Worm (Caenorhabditis elegans) whole organism, L2 larva: ENCODE measurements around the gene T14G12.11.

ENCODE experiments used
- C34F6.9 ChIP-seq: fragments of 150-350 bp; optimal IDR thresholded peaks from 2 replicates; lab custom pipeline; 2014; ENCODE audit warnings: missing biosample characterization, missing genetic modification characterization
- F13H6.1 ChIP-seq: sonication (generic microtip); optimal IDR thresholded peaks from 2 replicates; lab custom pipeline; 2016; ENCODE audit warnings: missing genetic modification characterization, missing compliant biosample characterization
- R02D3.7 ChIP-seq: fragments of 150-350 bp; optimal IDR thresholded peaks from 2 replicates; lab custom pipeline; 2014; ENCODE audit warnings: missing biosample characterization, missing genetic modification characterization
- ZK546.5 ChIP-seq: sonication (generic microtip); optimal IDR thresholded peaks from 2 replicates; lab custom pipeline; 2017; ENCODE audit warnings: missing biosample characterization, missing genetic modification characterization
- alr-1 ChIP-seq: fragments of 150-350 bp; optimal IDR thresholded peaks from 2 replicates; lab custom pipeline; 2014; ENCODE audit warnings: missing biosample characterization, missing genetic modification characterization
- aly-2 ChIP-seq: fragments of 150-350 bp; optimal IDR thresholded peaks from 2 replicates; lab custom pipeline; 2014; ENCODE audit warnings: missing biosample characterization, missing genetic modification characterization
- ama-1 ChIP-seq: fragments of 150-350 bp; optimal IDR thresholded peaks from 2 replicates; lab custom pipeline; 2018; ENCODE audit warnings: inconsistent platforms
- blmp-1 ChIP-seq: sonication (generic microtip); optimal IDR thresholded peaks from 2 replicates; lab custom pipeline; 2017; ENCODE audit warnings: missing genetic modification characterization, mild to moderate bottlenecking, missing compliant biosample characterization, antibody characterized with exemption, moderate library complexity; ENCODE audit not compliant: insufficient read depth
- ceh-16 ChIP-seq: fragments of 150-350 bp; optimal IDR thresholded peaks from 2 replicates; lab custom pipeline; 2014; ENCODE audit warnings: missing biosample characterization, missing genetic modification characterization
- ceh-82 ChIP-seq: fragments of 150-350 bp; optimal IDR thresholded peaks from 2 replicates; lab custom pipeline; 2014; ENCODE audit warnings: missing biosample characterization, missing genetic modification characterization
- crh-2 ChIP-seq: sonication (generic microtip); optimal IDR thresholded peaks from 2 replicates; lab custom pipeline; 2017; ENCODE audit warnings: missing biosample characterization, missing genetic modification characterization
- dmd-4 ChIP-seq: sonication (generic microtip); optimal IDR thresholded peaks from 2 replicates; lab custom pipeline; 2017; ENCODE audit warnings: missing biosample characterization, missing genetic modification characterization
- egl-27 ChIP-seq: sonication (generic microtip); optimal IDR thresholded peaks from 3 replicates; lab custom pipeline; 2017; ENCODE audit warnings: missing biosample characterization, missing genetic modification reagents, missing genetic modification characterization
- elt-1 ChIP-seq: fragments of 150-350 bp; optimal IDR thresholded peaks from 2 replicates; lab custom pipeline; 2014; ENCODE audit warnings: missing biosample characterization, missing genetic modification characterization
- elt-3 ChIP-seq: sonication (generic microtip); optimal IDR thresholded peaks from 2 replicates; lab custom pipeline; 2017; ENCODE audit warnings: missing biosample characterization, missing genetic modification characterization
- fos-1 ChIP-seq: fragments of 150-350 bp; optimal IDR thresholded peaks from 2 replicates; lab custom pipeline; 2014; ENCODE audit warnings: missing biosample characterization, missing genetic modification characterization
- gmeb-1 ChIP-seq: fragments of 150-350 bp; optimal IDR thresholded peaks from 2 replicates; lab custom pipeline; 2014; ENCODE audit warnings: missing biosample characterization, missing genetic modification characterization
- lin-11 ChIP-seq: fragments of 150-350 bp; sonication (generic microtip); optimal IDR thresholded peaks from 2 replicates; lab custom pipeline; 2014; ENCODE audit warnings: missing biosample characterization, missing genetic modification characterization, inconsistent platforms, mixed read lengths
- lin-13 ChIP-seq: fragments of 150-350 bp; optimal IDR thresholded peaks from 2 replicates; lab custom pipeline; 2014; ENCODE audit warnings: missing biosample characterization, missing genetic modification reagents, missing genetic modification characterization
- lin-39 ChIP-seq: fragments of 150-350 bp; optimal IDR thresholded peaks from 2 replicates; lab custom pipeline; 2014; ENCODE audit warnings: missing biosample characterization, missing genetic modification reagents, missing genetic modification characterization
- lsy-2 ChIP-seq, 2 experiments: fragments of 150-350 bp in 1 of 2; sonication (generic microtip) in 1 of 2; optimal IDR thresholded peaks; 2 replicates each; lab custom pipeline; 2014 to 2017; ENCODE audit warnings: missing biosample characterization in 2 of 2, missing genetic modification characterization in 2 of 2
- nhr-10 ChIP-seq: sonication (generic microtip); optimal IDR thresholded peaks from 2 replicates; lab custom pipeline; 2017; ENCODE audit warnings: missing biosample characterization, missing genetic modification characterization
- nhr-11 ChIP-seq: fragments of 150-350 bp; optimal IDR thresholded peaks from 2 replicates; lab custom pipeline; 2014; ENCODE audit warnings: missing biosample characterization, missing genetic modification characterization
- nhr-129 ChIP-seq: fragments of 150-350 bp; optimal IDR thresholded peaks from 2 replicates; lab custom pipeline; 2014; ENCODE audit warnings: missing biosample characterization, missing genetic modification characterization
- nhr-21 ChIP-seq: fragments of 150-350 bp; optimal IDR thresholded peaks from 2 replicates; lab custom pipeline; 2014; ENCODE audit warnings: missing biosample characterization, missing genetic modification characterization
- nhr-23 ChIP-seq: fragments of 150-350 bp; optimal IDR thresholded peaks from 2 replicates; lab custom pipeline; 2014; ENCODE audit warnings: missing biosample characterization, missing genetic modification reagents, missing genetic modification characterization
- nhr-237 ChIP-seq: fragments of 150-350 bp; optimal IDR thresholded peaks from 2 replicates; lab custom pipeline; 2014; ENCODE audit warnings: missing biosample characterization, missing genetic modification characterization
- nhr-25 ChIP-seq: fragments of 150-350 bp; sonication (generic microtip); optimal IDR thresholded peaks from 3 replicates; lab custom pipeline; 2014; ENCODE audit warnings: missing biosample characterization, missing genetic modification characterization
- nhr-6 ChIP-seq: fragments of 150-350 bp; optimal IDR thresholded peaks from 2 replicates; lab custom pipeline; 2014; ENCODE audit warnings: missing biosample characterization, missing genetic modification characterization
- nhr-77 ChIP-seq: fragments of 150-350 bp; optimal IDR thresholded peaks from 2 replicates; lab custom pipeline; 2014; ENCODE audit warnings: missing biosample characterization, missing genetic modification characterization
- peb-1 ChIP-seq: fragments of 150-350 bp; optimal IDR thresholded peaks from 2 replicates; lab custom pipeline; 2014; ENCODE audit warnings: missing biosample characterization, missing genetic modification characterization
- sem-4 ChIP-seq: fragments of 150-350 bp; optimal IDR thresholded peaks from 2 replicates; lab custom pipeline; 2014; ENCODE audit warnings: missing biosample characterization, missing genetic modification reagents, missing genetic modification characterization
- skn-1 ChIP-seq: sonication (generic microtip); optimal IDR thresholded peaks from 2 replicates; lab custom pipeline; 2017; ENCODE audit warnings: missing biosample characterization, missing genetic modification characterization
- sma-3 ChIP-seq: sonication (generic microtip); optimal IDR thresholded peaks from 2 replicates; lab custom pipeline; 2016; ENCODE audit warnings: missing genetic modification reagents, missing genetic modification characterization, missing compliant biosample characterization
- sma-9 ChIP-seq, 2 experiments: fragments of 150-350 bp in 1 of 2; sonication (generic microtip) in 1 of 2; optimal IDR thresholded peaks; 2 replicates each; lab custom pipeline; 2014 to 2016; ENCODE audit warnings: missing genetic modification characterization in 2 of 2, mild to moderate bottlenecking in 1 of 2, missing biosample characterization in 1 of 2, missing compliant biosample characterization in 1 of 2, missing genetic modification reagents in 1 of 2, moderate library complexity in 1 of 2
- snpc-4 ChIP-seq: fragments of 150-350 bp; optimal IDR thresholded peaks from 2 replicates; lab custom pipeline; 2014; ENCODE audit warnings: missing biosample characterization, missing genetic modification characterization
- unc-39 ChIP-seq: fragments of 150-350 bp; optimal IDR thresholded peaks from 2 replicates; lab custom pipeline; 2014; ENCODE audit warnings: missing biosample characterization, missing genetic modification characterization
- unc-55 ChIP-seq: fragments of 150-350 bp; sonication (generic microtip); optimal IDR thresholded peaks from 3 replicates; lab custom pipeline; 2014; ENCODE audit warnings: missing biosample characterization, missing genetic modification reagents, missing genetic modification characterization
- unc-62 ChIP-seq: fragments of 150-350 bp; optimal IDR thresholded peaks from 2 replicates; lab custom pipeline; 2014; ENCODE audit warnings: missing biosample characterization, missing genetic modification reagents, missing genetic modification characterization
- zag-1 ChIP-seq: fragments of 150-350 bp; optimal IDR thresholded peaks from 2 replicates; lab custom pipeline; 2014; ENCODE audit warnings: missing biosample characterization, missing genetic modification characterization
- ztf-1 ChIP-seq: fragments of 200-800 bp; sonication (Bioruptor generic); conservative IDR thresholded peaks from 2 replicates; pipeline ENCODE4 v1.3.6; 2022; ENCODE audit warnings: missing genetic modification characterization, missing compliant biosample characterization
- ztf-11 ChIP-seq: sonication (generic microtip); optimal IDR thresholded peaks from 2 replicates; lab custom pipeline; 2017; ENCODE audit warnings: missing biosample characterization, missing genetic modification characterization
- ztf-4 ChIP-seq: fragments of 150-350 bp; optimal IDR thresholded peaks from 2 replicates; lab custom pipeline; 2014; ENCODE audit warnings: missing biosample characterization, missing genetic modification characterization

T14G12.11 gene

ce11 chrX:3794161-3794560 lies 31.8 kb upstream of the T14G12.11 start:
- TF ChIP-seq ztf-11, result no peak
- TF ChIP-seq nhr-6, result no peak
- TF ChIP-seq lsy-2 (tag; optimal IDR thresholded peaks at IDR 0.05; lab: Kevin White, UChicago), result no peak
- no peak for TF ChIP-seq fos-1 (tag; lab: Kevin White, UChicago)
- no peak for TF ChIP-seq lin-13 (GFP tag; lab: Kevin White, UChicago)
- no peak for TF ChIP-seq ama-1 (lab: Kevin White, UChicago)
- no peak for TF ChIP-seq sma-9 (GFP tag; optimal IDR thresholded peaks at IDR 0.05; lab: Kevin White, UChicago)
- TF ChIP-seq sma-9 (tag; optimal IDR thresholded peaks at IDR 0.05; lab: Kevin White, UChicago), result no peak
- TF ChIP-seq ZK546.5, result no peak
- no peak for TF ChIP-seq skn-1 (tag; lab: Kevin White, UChicago)
- TF ChIP-seq nhr-21 (tag; lab: Kevin White, UChicago), result no peak
- TF ChIP-seq ztf-4, result no peak
- no peak for TF ChIP-seq crh-2 (tag; lab: Kevin White, UChicago)
- TF ChIP-seq ceh-82 (tag; lab: Kevin White, UChicago), result no peak

DNA sequence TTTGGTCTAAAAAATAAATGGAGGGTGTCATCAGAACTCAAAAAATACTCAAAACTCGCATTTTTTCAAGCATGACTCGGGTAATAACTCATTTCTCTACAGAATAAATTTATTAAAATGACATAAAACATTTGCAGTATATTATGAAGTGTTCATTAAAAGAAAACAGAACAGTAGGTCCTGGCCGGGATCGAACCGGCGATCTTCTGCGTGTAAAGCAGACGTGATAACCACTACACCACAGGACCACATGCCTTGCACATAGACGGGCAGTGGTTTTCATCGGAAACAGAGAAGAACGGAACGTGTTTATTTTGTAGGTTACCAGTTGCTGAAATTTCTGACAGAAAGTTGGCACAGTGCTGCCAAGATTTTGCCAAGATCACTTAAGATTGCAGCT lies 31.0 kb upstream of the T14G12.11 start:
- peak; percentile 14 for TF ChIP-seq fos-1 (tag; lab: Kevin White, UChicago)
- TF ChIP-seq C34F6.9 (tag; lab: Kevin White, UChicago), result no peak
- TF ChIP-seq R02D3.7 (tag; lab: Kevin White, UChicago), result no peak
- TF ChIP-seq nhr-11 (tag; lab: Kevin White, UChicago), result no peak
- no peak for TF ChIP-seq aly-2 (tag; lab: Kevin White, UChicago)
- TF ChIP-seq snpc-4, result no peak
- peak; percentile 37 for TF ChIP-seq sma-3 (GFP tag; lab: Kevin White, UChicago)
- no peak for TF ChIP-seq ceh-82 (tag; lab: Kevin White, UChicago)

DNA sequence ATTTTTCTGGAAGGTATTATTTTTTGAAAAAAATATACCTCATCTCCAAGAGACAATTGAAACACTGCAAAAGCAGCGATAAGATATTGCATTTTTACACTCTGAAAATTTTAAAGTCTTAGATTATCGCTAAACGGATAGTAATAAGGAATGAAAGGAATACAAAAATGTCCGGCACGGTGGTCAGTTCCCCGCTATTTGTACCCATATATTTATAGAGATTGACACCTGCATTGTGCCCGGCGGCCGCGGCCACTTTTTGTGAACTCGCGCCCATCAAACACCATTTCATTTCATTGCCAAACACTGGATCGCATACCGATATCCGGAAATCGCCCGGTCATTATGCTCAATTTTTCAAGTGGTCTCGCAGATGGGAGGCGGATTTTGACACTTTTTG lies 30.4 kb upstream of the T14G12.11 start, which contains the start of gene idpp-5:
TSS of gene idpp-5 (minus strand) at position 101 of the 400 bp plus-strand sequence.
- TF ChIP-seq skn-1 (tag; lab: Kevin White, UChicago), result no peak
- no peak for TF ChIP-seq ama-1 (lab: Kevin White, UChicago)
- no peak for TF ChIP-seq nhr-10 (tag; lab: Kevin White, UChicago)
- no peak for TF ChIP-seq nhr-129 (tag; lab: Kevin White, UChicago)
- no peak for TF ChIP-seq peb-1
- TF ChIP-seq dmd-4 (tag; lab: Kevin White, UChicago), result no peak
- TF ChIP-seq ztf-11, result no peak
- no peak for TF ChIP-seq nhr-6
- TF ChIP-seq ceh-82 (tag; lab: Kevin White, UChicago), result no peak
- TF ChIP-seq ZK546.5, result no peak

- no peak for TF ChIP-seq nhr-23 (tag; lab: Kevin White, UChicago)
- TF ChIP-seq ceh-16, result no peak
- no peak for TF ChIP-seq nhr-11 (tag; lab: Kevin White, UChicago)
- TF ChIP-seq gmeb-1 (tag; lab: Kevin White, UChicago), result no peak
- no peak for TF ChIP-seq unc-39
- no peak for TF ChIP-seq alr-1 (tag; lab: Kevin White, UChicago)
- TF ChIP-seq snpc-4, result no peak
- no peak for TF ChIP-seq zag-1 (tag; lab: Kevin White, UChicago)
- no peak for TF ChIP-seq unc-62 (GFP tag; lab: Kevin White, UChicago)
- no peak for TF ChIP-seq nhr-129 (tag; lab: Kevin White, UChicago)
- no peak for TF ChIP-seq nhr-6
- TF ChIP-seq ama-1 (lab: Kevin White, UChicago), result no peak
- no peak for TF ChIP-seq nhr-21 (tag; lab: Kevin White, UChicago)
- no peak for TF ChIP-seq skn-1 (tag; lab: Kevin White, UChicago)
- TF ChIP-seq elt-1 (tag; lab: Kevin White, UChicago), result no peak
- no peak for TF ChIP-seq unc-55 (GFP tag; lab: Kevin White, UChicago)
Observed at ce11 chrX:3791098-3791497, 28.8 kb upstream of the T14G12.11 start.

DNA sequence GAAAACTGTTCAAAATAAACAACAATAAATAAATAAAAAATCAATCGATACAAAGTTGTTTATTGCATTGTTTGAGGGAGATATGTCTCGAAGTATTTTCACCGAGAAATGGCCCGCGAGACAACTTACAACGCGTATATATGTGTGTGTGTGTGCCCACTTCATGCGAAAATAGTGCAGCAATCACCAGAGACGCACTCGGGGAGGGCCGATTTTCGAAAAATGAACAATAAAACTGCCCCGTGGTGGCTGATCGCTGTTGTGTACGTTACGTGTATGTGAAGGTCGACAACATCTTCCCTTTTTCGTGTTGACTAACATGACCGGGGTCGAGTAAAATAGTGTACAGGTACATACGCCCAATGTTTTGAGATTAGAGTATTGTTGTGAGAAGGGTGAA lies 26.1 kb upstream of the T14G12.11 start:
- TF ChIP-seq lin-39 (tag; lab: Kevin White, UChicago) (no peak), elt-1 (tag; lab: Kevin White, UChicago) (no peak), ceh-82 (tag; lab: Kevin White, UChicago) (no peak), ZK546.5 (no peak), lin-11 (tag; lab: Kevin White, UChicago) (no peak), nhr-6 (peak; percentile 61), blmp-1 (tag; lab: Kevin White, UChicago) (no peak), nhr-237 (tag; lab: Kevin White, UChicago) (no peak), sma-3 (GFP tag; lab: Kevin White, UChicago) (peak; percentile 84), F13H6.1 (tag; lab: Kevin White, UChicago) (peak; percentile 68), fos-1 (tag; lab: Kevin White, UChicago) (peak; percentile 32), elt-3 (tag; lab: Kevin White, UChicago) (no peak), crh-2 (tag; lab: Kevin White, UChicago) (peak; percentile 74), ceh-16 (peak; percentile 52), nhr-25 (tag; lab: Kevin White, UChicago) (peak; percentile 93), ztf-1 (GFP tag; lab: Robert Waterston, UW) (no peak), nhr-11 (tag; lab: Kevin White, UChicago) (no peak), unc-55 (GFP tag; lab: Kevin White, UChicago) (no peak), egl-27 (tag; lab: Kevin White, UChicago) (no peak), nhr-21 (tag; lab: Kevin White, UChicago) (peak; percentile 67), nhr-77 (tag; lab: Kevin White, UChicago) (no peak), sem-4 (tag; lab: Kevin White, UChicago) (peak; percentile 43), ztf-4 (peak; percentile 84), dmd-4 (tag; lab: Kevin White, UChicago) (no peak), unc-62 (GFP tag; lab: Kevin White, UChicago) (no peak), C34F6.9 (tag; lab: Kevin White, UChicago) (peak; percentile 29), nhr-23 (tag; lab: Kevin White, UChicago) (no peak)
